Fruit fly (Drosophila melanogaster): ENCODE measurements around the gene JMJD7.

DNA sequence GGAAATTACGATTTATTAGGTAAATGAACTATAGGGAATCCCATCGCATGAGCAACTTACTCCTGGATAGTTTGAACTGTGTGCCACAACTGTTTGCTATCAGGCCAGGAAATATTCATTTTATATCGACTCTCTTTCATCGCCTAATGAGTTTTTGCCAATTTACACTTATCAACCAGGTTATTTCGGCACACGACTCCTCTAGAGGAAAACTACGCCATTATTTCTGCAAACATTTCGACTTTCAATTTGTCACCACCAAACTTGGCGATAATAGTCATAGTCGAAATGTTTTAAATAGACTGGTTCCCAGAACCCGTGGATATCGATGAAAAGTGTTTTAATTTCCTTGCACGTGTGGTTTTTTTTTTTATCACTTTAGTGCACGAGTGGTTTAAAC is 13.0 kb downstream of the JMJD7 start, which contains the start of gene CG10154:
- TF ChIP-seq h (optimal IDR thresholded peaks at IDR 0.05) = no peak
- no peak for TF ChIP-seq Sin3A (optimal IDR thresholded peaks at IDR 0.05)
- TF ChIP-seq psq (optimal IDR thresholded peaks at IDR 0.05) = no peak
